Worm (Caenorhabditis elegans) whole organism, early embryonic: Measurements from ENCODE around the gene Y51H4A.936.
"Not testable (repeated sequence)": the region's sequence is repeated elsewhere in the genome, so short reads cannot be mapped to it uniquely, and the experiment has no call there.

Source experiments
- F13C5.2 ChIP-seq: sonication (generic microtip); optimal IDR thresholded peaks from 2 replicates; lab custom pipeline; 2017; ENCODE audit warnings: mild to moderate bottlenecking, missing genetic modification characterization, inconsistent platforms, missing compliant biosample characterization
- ceh-36 ChIP-seq: sonication (generic microtip); optimal IDR thresholded peaks from 2 replicates; lab custom pipeline; 2016; ENCODE audit warnings: missing genetic modification characterization, inconsistent platforms, missing compliant biosample characterization
- ets-7 ChIP-seq: sonication (generic microtip); optimal IDR thresholded peaks from 2 replicates; lab custom pipeline; 2016; ENCODE audit warnings: missing genotype, missing genetic modification characterization, missing compliant biosample characterization
- flt-1 ChIP-seq: fragments of 200-800 bp; sonication (Bioruptor generic); IDR thresholded peaks from 2 replicates; pipeline ENCODE4 v1.3.6; 2022; ENCODE audit warnings: missing genetic modification characterization, missing compliant biosample characterization
- hmbx-1 ChIP-seq: sonication (generic microtip); optimal IDR thresholded peaks from 2 replicates; lab custom pipeline; 2016; ENCODE audit warnings: mild to moderate bottlenecking, missing genetic modification characterization, missing compliant biosample characterization
- hmg-4 ChIP-seq: fragments of 200-800 bp; sonication (Bioruptor generic); optimal IDR thresholded peaks from 2 replicates; lab custom pipeline; 2018; ENCODE audit warnings: mild to moderate bottlenecking, missing genetic modification characterization, missing compliant biosample characterization
- pes-1 ChIP-seq: fragments of 200-800 bp; sonication (Bioruptor generic); IDR thresholded peaks from 2 replicates; pipeline ENCODE4 v1.3.6; 2022; ENCODE audit warnings: missing genetic modification reagents, missing genetic modification characterization, missing compliant biosample characterization
- sea-1 ChIP-seq: fragments of 200-800 bp; sonication (Bioruptor generic); conservative IDR thresholded peaks from 2 replicates; pipeline ENCODE4 v1.3.6; 2022; ENCODE audit warnings: missing genetic modification characterization, missing compliant biosample characterization
- tbx-37 ChIP-seq: fragments of 200-800 bp; sonication (Bioruptor generic); conservative IDR thresholded peaks from 2 replicates; pipeline ENCODE4 v1.3.6; 2022; ENCODE audit warnings: missing genetic modification reagents, missing genetic modification characterization, missing compliant biosample characterization
- tra-4 ChIP-seq: sonication (generic microtip); optimal IDR thresholded peaks from 2 replicates; lab custom pipeline; 2017; ENCODE audit warnings: missing genetic modification characterization, missing compliant biosample characterization

ce11 chrIV:16664020-16664419 is 34.8 kb downstream of the Y51H4A.936 start, which contains the start of gene sta-1:
- TF ChIP-seq pes-1 (GFP tag; lab: Robert Waterston, UW); hmbx-1 (tag; lab: Kevin White, UChicago); sea-1 (GFP tag; lab: Robert Waterston, UW); ets-7 (tag; lab: Kevin White, UChicago); ceh-36 (tag; lab: Kevin White, UChicago); hmg-4 (GFP tag; lab: Kevin White, UChicago); F13C5.2 (tag; lab: Kevin White, UChicago); flt-1 (GFP tag; lab: Robert Waterston, UW); tbx-37 (GFP tag; lab: Robert Waterston, UW); tra-4 (tag; lab: Kevin White, UChicago): not testable (repeated sequence)
